Worm (Caenorhabditis elegans) whole organism, late embryonic: Measurements from ENCODE around the gene str-174.

ENCODE experiments used
- F13H6.1 ChIP-seq: sonication (generic microtip); optimal IDR thresholded peaks from 2 replicates; lab custom pipeline; 2016; ENCODE audit warnings: missing genetic modification characterization, missing compliant biosample characterization
- K02D7.2 ChIP-seq: sonication (generic microtip); optimal IDR thresholded peaks from 2 replicates; lab custom pipeline; 2017; ENCODE audit warnings: mild to moderate bottlenecking, missing genetic modification characterization, missing compliant biosample characterization
- K09A11.1 ChIP-seq: sonication (generic microtip); optimal IDR thresholded peaks from 2 replicates; lab custom pipeline; 2017; ENCODE audit warnings: antibody characterized with exemption, mild to moderate bottlenecking, missing genetic modification characterization, missing compliant biosample characterization; ENCODE audit not compliant: insufficient read depth
- ahr-1 ChIP-seq: sonication (generic microtip); optimal IDR thresholded peaks from 2 replicates; lab custom pipeline; 2016; ENCODE audit warnings: missing genetic modification characterization, missing compliant biosample characterization
- ceh-14 ChIP-seq: sonication (generic microtip); optimal IDR thresholded peaks from 2 replicates; lab custom pipeline; 2016; ENCODE audit warnings: missing genotype, missing genetic modification characterization, missing compliant biosample characterization
- ceh-2 ChIP-seq: sonication (generic microtip); optimal IDR thresholded peaks from 2 replicates; lab custom pipeline; 2016; ENCODE audit warnings: missing genotype, missing genetic modification characterization, missing compliant biosample characterization
- ceh-22 ChIP-seq: sonication (generic microtip); optimal IDR thresholded peaks from 2 replicates; lab custom pipeline; 2017; ENCODE audit warnings: missing biosample characterization, missing genetic modification characterization
- ceh-31 ChIP-seq: sonication (generic microtip); optimal IDR thresholded peaks from 2 replicates; lab custom pipeline; 2016; ENCODE audit warnings: missing genetic modification characterization, missing compliant biosample characterization
- ceh-45 ChIP-seq: fragments of 200-800 bp; sonication (Bioruptor generic); IDR thresholded peaks from 2 replicates; pipeline ENCODE4 v1.3.6; 2022; ENCODE audit warnings: missing genetic modification reagents, missing genetic modification characterization, missing compliant biosample characterization
- ceh-48 ChIP-seq: sonication (generic microtip); optimal IDR thresholded peaks from 2 replicates; lab custom pipeline; 2016; ENCODE audit warnings: missing genetic modification characterization, inconsistent platforms, missing compliant biosample characterization
- ceh-6 ChIP-seq: fragments of 200-800 bp; sonication (Bioruptor generic); optimal IDR thresholded peaks from 2 replicates; lab custom pipeline; 2018; ENCODE audit warnings: mild to moderate bottlenecking, missing genetic modification characterization, missing compliant biosample characterization
- ceh-9 ChIP-seq: sonication (generic microtip); optimal IDR thresholded peaks from 2 replicates; lab custom pipeline; 2016; ENCODE audit warnings: mild to moderate bottlenecking, missing genetic modification characterization, inconsistent platforms, missing compliant biosample characterization
- dmd-4 ChIP-seq: sonication (generic microtip); optimal IDR thresholded peaks from 2 replicates; lab custom pipeline; 2016; ENCODE audit warnings: borderline replicate concordance, missing genetic modification characterization, missing compliant biosample characterization
- dve-1 ChIP-seq: sonication (generic microtip); optimal IDR thresholded peaks from 2 replicates; lab custom pipeline; 2017; ENCODE audit warnings: antibody characterized with exemption, mild to moderate bottlenecking, missing genetic modification characterization, missing compliant biosample characterization
- elt-4 ChIP-seq: sonication (generic microtip); optimal IDR thresholded peaks from 2 replicates; lab custom pipeline; 2016; ENCODE audit warnings: missing genetic modification characterization, missing compliant biosample characterization
- ets-4 ChIP-seq: sonication (generic microtip); optimal IDR thresholded peaks from 2 replicates; lab custom pipeline; 2016; ENCODE audit warnings: missing genetic modification characterization, missing compliant biosample characterization
- eyg-1 ChIP-seq: sonication (generic microtip); optimal IDR thresholded peaks from 2 replicates; lab custom pipeline; 2016; ENCODE audit warnings: missing genotype, missing genetic modification characterization, missing compliant biosample characterization
- fkh-6 ChIP-seq: sonication (generic microtip); optimal IDR thresholded peaks from 2 replicates; lab custom pipeline; 2016; ENCODE audit warnings: missing genetic modification characterization, missing compliant biosample characterization
- hlh-13 ChIP-seq: fragments of 200-800 bp; sonication (Bioruptor generic); optimal IDR thresholded peaks from 2 replicates; lab custom pipeline; 2018; ENCODE audit warnings: mild to moderate bottlenecking, missing genetic modification characterization, missing compliant biosample characterization
- hlh-15 ChIP-seq: sonication (generic microtip); optimal IDR thresholded peaks from 2 replicates; lab custom pipeline; 2016; ENCODE audit warnings: missing genetic modification characterization, missing compliant biosample characterization
- hlh-6 ChIP-seq: sonication (generic microtip); optimal IDR thresholded peaks from 2 replicates; lab custom pipeline; 2016; ENCODE audit warnings: missing genotype, missing genetic modification characterization, missing compliant biosample characterization
- hlh-8 ChIP-seq: sonication (generic microtip); optimal IDR thresholded peaks from 2 replicates; lab custom pipeline; 2016; ENCODE audit warnings: missing genotype, missing genetic modification characterization, missing compliant biosample characterization
- madf-2 ChIP-seq: sonication (generic microtip); optimal IDR thresholded peaks from 2 replicates; lab custom pipeline; 2017; ENCODE audit warnings: missing genetic modification characterization, missing compliant biosample characterization
- mec-3 ChIP-seq: sonication (generic microtip); optimal IDR thresholded peaks from 2 replicates; lab custom pipeline; 2016; ENCODE audit warnings: borderline replicate concordance, missing genetic modification characterization, missing compliant biosample characterization
- nfya-1 ChIP-seq: sonication (generic microtip); optimal IDR thresholded peaks from 2 replicates; lab custom pipeline; 2017; ENCODE audit warnings: missing genetic modification characterization, mild to moderate bottlenecking, missing compliant biosample characterization, antibody characterized with exemption, moderate library complexity
- npax-4 ChIP-seq: sonication (generic microtip); optimal IDR thresholded peaks from 2 replicates; lab custom pipeline; 2016; ENCODE audit warnings: missing genetic modification characterization, missing compliant biosample characterization
- odd-2 ChIP-seq: sonication (generic microtip); optimal IDR thresholded peaks from 2 replicates; lab custom pipeline; 2017; ENCODE audit warnings: antibody characterized with exemption, mild to moderate bottlenecking, missing genetic modification characterization, missing compliant biosample characterization
- pha-4 ChIP-seq: fragments of 150-350 bp; optimal IDR thresholded peaks from 2 replicates; lab custom pipeline; 2018; ENCODE audit warnings: missing biosample characterization, missing genetic modification reagents, missing genetic modification characterization
- pros-1 ChIP-seq: fragments of 150-350 bp; optimal IDR thresholded peaks from 2 replicates; lab custom pipeline; 2014; ENCODE audit warnings: missing biosample characterization, missing genetic modification reagents, missing genetic modification characterization
- sdc-2 ChIP-seq: sonication (generic microtip); optimal IDR thresholded peaks from 2 replicates; lab custom pipeline; 2016; ENCODE audit warnings: missing genotype, missing genetic modification characterization, missing compliant biosample characterization
- syd-9 ChIP-seq: sonication (generic microtip); optimal IDR thresholded peaks from 2 replicates; lab custom pipeline; 2016; ENCODE audit warnings: mild to moderate bottlenecking, missing genetic modification characterization, moderate library complexity, missing compliant biosample characterization
- tbx-7 ChIP-seq: sonication (generic microtip); optimal IDR thresholded peaks from 2 replicates; lab custom pipeline; 2016; ENCODE audit warnings: missing genotype, missing genetic modification characterization, missing compliant biosample characterization
- unc-3 ChIP-seq, 2 experiments: fragments of 200-800 bp in 1 of 2; sonication (Bioruptor generic) in 1 of 2; sonication (generic microtip) in 1 of 2; conservative IDR thresholded peaks in 1 of 2; optimal IDR thresholded peaks in 1 of 2; 2 replicates each; pipeline versions ENCODE4 v1.3.6 to Lab custom; 2016 to 2022; ENCODE audit warnings: missing compliant biosample characterization in 2 of 2, missing genetic modification characterization in 2 of 2, missing genetic modification reagents in 1 of 2
- unc-86 ChIP-seq: sonication (generic microtip); optimal IDR thresholded peaks from 2 replicates; lab custom pipeline; 2016; ENCODE audit warnings: missing genetic modification characterization, missing compliant biosample characterization
- ztf-16 ChIP-seq: sonication (generic microtip); optimal IDR thresholded peaks from 2 replicates; lab custom pipeline; 2017; ENCODE audit warnings: missing genetic modification characterization, missing compliant biosample characterization

Gene str-174

ce11 chrIV:4864524-4864923 is 10.0 kb downstream of the str-174 start:
- TF ChIP-seq ceh-22 (tag; lab: Kevin White, UChicago) (no peak), hlh-15 (no peak), hlh-6 (tag; lab: Kevin White, UChicago) (no peak), madf-2 (tag; lab: Kevin White, UChicago) (no peak), eyg-1 (tag; lab: Kevin White, UChicago) (no peak), mec-3 (no peak), pha-4 (tag; lab: Kevin White, UChicago) (no peak), dve-1 (no peak), F13H6.1 (tag; lab: Kevin White, UChicago) (no peak), unc-86 (tag; lab: Kevin White, UChicago) (no peak), ceh-48 (tag; lab: Kevin White, UChicago) (no peak), ztf-16 (no peak), ceh-31 (tag; lab: Kevin White, UChicago) (no peak), K02D7.2 (tag; lab: Kevin White, UChicago) (no peak), nfya-1 (tag; lab: Kevin White, UChicago) (no peak), ahr-1 (tag; lab: Kevin White, UChicago) (no peak)

ce11 chrIV:4861449-4861848 is 13.1 kb downstream of the str-174 start, which contains the start of the genes Y17G9A.4 and str-173:
Gene Y17G9A.4, minus strand, starts transcription at chrIV:4861549.
Gene str-173, plus strand, starts transcription at chrIV:4861773.
- TF ChIP-seq hlh-13 (GFP tag; lab: Kevin White, UChicago) (no peak), madf-2 (tag; lab: Kevin White, UChicago) (no peak), ceh-2 (tag; lab: Kevin White, UChicago) (no peak), ceh-9 (tag; lab: Kevin White, UChicago) (no peak), sdc-2 (no peak), npax-4 (tag; lab: Kevin White, UChicago) (no peak)

DNA sequence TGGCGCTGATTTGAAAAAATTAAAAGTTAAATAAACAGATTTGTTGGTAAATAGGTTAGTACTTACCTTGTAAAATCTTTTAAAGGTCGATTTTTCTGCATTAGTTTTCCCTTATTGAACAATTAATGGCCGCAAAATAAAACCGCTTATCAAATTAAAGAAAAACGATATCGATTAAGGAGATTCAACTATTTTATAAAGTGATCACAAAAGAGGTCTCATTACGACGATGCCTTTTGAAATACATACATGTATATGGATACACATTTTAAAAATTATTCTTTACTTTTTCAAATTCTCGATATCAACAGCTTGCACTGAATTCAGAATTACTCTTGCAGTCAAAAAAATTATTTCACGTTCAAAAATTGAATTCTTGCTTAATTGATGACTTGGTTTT is 15.9 kb downstream of the str-174 start, which contains the start of gene Y17G9A.3:
Y17G9A.3 (minus strand) TSS at position 101 of the 400 bp plus-strand sequence.
- TF ChIP-seq ceh-14 (tag; lab: Kevin White, UChicago) (no peak), unc-3 (GFP tag; conservative IDR thresholded peaks at IDR 0.05; lab: Robert Waterston, UW) (no peak), unc-3 (tag; optimal IDR thresholded peaks at IDR 0.05; lab: Kevin White, UChicago) (no peak), npax-4 (tag; lab: Kevin White, UChicago) (no peak), ceh-9 (tag; lab: Kevin White, UChicago) (no peak), fkh-6 (tag; lab: Kevin White, UChicago) (no peak), pros-1 (tag; lab: Kevin White, UChicago) (no peak), hlh-8 (tag; lab: Kevin White, UChicago) (no peak), ceh-6 (no peak), unc-86 (tag; lab: Kevin White, UChicago) (no peak), madf-2 (tag; lab: Kevin White, UChicago) (no peak), ceh-22 (tag; lab: Kevin White, UChicago) (no peak), tbx-7 (tag; lab: Kevin White, UChicago) (no peak), syd-9 (no peak), odd-2 (no peak), K09A11.1 (tag; lab: Kevin White, UChicago) (no peak), pha-4 (tag; lab: Kevin White, UChicago) (no peak), dmd-4 (tag; lab: Kevin White, UChicago) (no peak), ceh-31 (tag; lab: Kevin White, UChicago) (no peak), hlh-6 (tag; lab: Kevin White, UChicago) (no peak)

- no peak for TF ChIP-seq eyg-1 (tag; lab: Kevin White, UChicago)
Measured at ce11 chrIV:4856195-4856594, 18.3 kb downstream of the str-174 start, which contains the start of gene Y17G9A.2. Gene Y17G9A.2, minus strand, starts transcription at chrIV:4856295.

DNA sequence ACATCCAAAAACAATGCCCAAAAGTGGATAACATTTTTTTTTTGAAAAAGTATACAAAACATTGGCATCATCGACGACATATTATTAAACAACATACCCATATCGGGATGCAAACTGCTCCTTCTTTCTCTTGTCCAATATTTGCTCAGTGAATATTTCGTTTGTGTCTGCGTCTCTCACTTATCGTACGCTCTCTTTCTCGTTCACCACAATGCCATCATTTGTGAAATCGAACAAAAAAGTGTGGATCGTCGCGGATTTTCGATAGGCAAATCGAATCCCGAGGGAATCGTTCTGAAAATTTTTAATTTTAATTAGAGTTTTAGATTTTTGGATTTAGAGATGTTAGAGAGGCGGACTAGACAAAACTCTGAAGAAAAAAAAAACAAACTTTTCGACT is 27.7 kb downstream of the str-174 start, which contains the start of gene tat-2:
tat-2 (minus strand) TSS at position 101 of the 400 bp plus-strand sequence.
- TF ChIP-seq ceh-45 (no peak), ets-4 (tag; lab: Kevin White, UChicago) (no peak), K09A11.1 (tag; lab: Kevin White, UChicago) (no peak), elt-4 (tag; lab: Kevin White, UChicago) (no peak), fkh-6 (tag; lab: Kevin White, UChicago) (no peak)
